Worm (Caenorhabditis elegans) whole organism, L1 larva: ENCODE results near the gene clec-88.

Experiments used
- C04F5.9 ChIP-seq: sonication (generic microtip); optimal IDR thresholded peaks from 2 replicates; lab custom pipeline; 2016; ENCODE audit warnings: missing genetic modification characterization, missing compliant biosample characterization
- C34B4.2 ChIP-seq: sonication (generic microtip); optimal IDR thresholded peaks from 2 replicates; lab custom pipeline; 2017; ENCODE audit warnings: mild to moderate bottlenecking, missing genetic modification characterization, missing compliant biosample characterization
- Y116A8C.19 ChIP-seq: sonication (generic microtip); optimal IDR thresholded peaks from 2 replicates; lab custom pipeline; 2016; ENCODE audit warnings: missing compliant biosample characterization, missing genetic modification characterization, borderline replicate concordance
- ceh-63 ChIP-seq: fragments of 200-800 bp; sonication (Bioruptor generic); optimal IDR thresholded peaks from 2 replicates; lab custom pipeline; 2018; ENCODE audit warnings: mild to moderate bottlenecking, missing genetic modification characterization, missing compliant biosample characterization
- ceh-82 ChIP-seq, 3 experiments: fragments of 150-350 bp in 1 of 3; sonication (generic microtip) in 2 of 3; optimal IDR thresholded peaks; 2 replicates each; lab custom pipeline; 2014 to 2017; ENCODE audit warnings: missing biosample characterization in 3 of 3, missing genetic modification characterization in 3 of 3
- ceh-90 ChIP-seq: sonication (generic microtip); optimal IDR thresholded peaks from 2 replicates; lab custom pipeline; 2016; ENCODE audit warnings: missing genetic modification characterization, missing compliant biosample characterization
- ces-1 ChIP-seq: fragments of 150-350 bp; optimal IDR thresholded peaks from 2 replicates; lab custom pipeline; 2014; ENCODE audit warnings: missing biosample characterization, missing genetic modification reagents, missing genetic modification characterization
- efl-1 ChIP-seq, 4 experiments: fragments of 150-350 bp; optimal IDR thresholded peaks in 3 of 4; peaks in 1 of 4; 1 replicate in 1 of 4; 2 replicates in 3 of 4; lab custom pipeline; 2014; ENCODE audit warnings: missing biosample characterization in 2 of 4, missing genetic modification characterization in 2 of 4, missing genetic modification reagents in 2 of 4
- efl-3 ChIP-seq: fragments of 200-800 bp; sonication (Bioruptor generic); optimal IDR thresholded peaks from 2 replicates; lab custom pipeline; 2018; ENCODE audit warnings: mild to moderate bottlenecking, missing genetic modification characterization, missing compliant biosample characterization
- egl-13 ChIP-seq: sonication (generic microtip); optimal IDR thresholded peaks from 2 replicates; lab custom pipeline; 2016; ENCODE audit warnings: missing genotype, missing genetic modification reagents, missing genetic modification characterization, missing compliant biosample characterization
- egl-27 ChIP-seq, 2 experiments: fragments of 150-350 bp in 1 of 2; sonication (generic microtip); optimal IDR thresholded peaks; 3 replicates each; lab custom pipeline; 2017 to 2018; ENCODE audit warnings: missing biosample characterization in 2 of 2, missing genetic modification characterization in 2 of 2, missing genetic modification reagents in 2 of 2
- elt-2 ChIP-seq: sonication (generic microtip); optimal IDR thresholded peaks from 2 replicates; lab custom pipeline; 2016; ENCODE audit warnings: missing genetic modification characterization, mild to moderate bottlenecking, inconsistent platforms, missing compliant biosample characterization, missing genetic modification reagents
- ets-5 ChIP-seq: fragments of 200-800 bp; sonication (Bioruptor generic); IDR thresholded peaks from 2 replicates; pipeline ENCODE4 v1.3.6; 2022; ENCODE audit warnings: missing genetic modification characterization, missing compliant biosample characterization
- fkh-8 ChIP-seq: sonication (generic microtip); optimal IDR thresholded peaks from 2 replicates; lab custom pipeline; 2016; ENCODE audit warnings: mild to moderate bottlenecking, missing genetic modification characterization, missing compliant biosample characterization
- fos-1 ChIP-seq: fragments of 150-350 bp; optimal IDR thresholded peaks from 2 replicates; lab custom pipeline; 2014; ENCODE audit warnings: missing biosample characterization, missing genetic modification characterization
- hlh-4 ChIP-seq: sonication (generic microtip); optimal IDR thresholded peaks from 2 replicates; lab custom pipeline; 2016; ENCODE audit warnings: mild to moderate bottlenecking, missing genetic modification characterization, missing compliant biosample characterization
- hpl-2 ChIP-seq: fragments of 150-350 bp; optimal IDR thresholded peaks from 2 replicates; lab custom pipeline; 2014; ENCODE audit warnings: missing biosample characterization, missing genetic modification reagents, missing genetic modification characterization
- irx-1 ChIP-seq: sonication (generic microtip); optimal IDR thresholded peaks from 2 replicates; lab custom pipeline; 2016; ENCODE audit warnings: missing genetic modification characterization, missing compliant biosample characterization
- jun-1 ChIP-seq: fragments of 150-350 bp; optimal IDR thresholded peaks from 2 replicates; lab custom pipeline; 2014; ENCODE audit warnings: missing biosample characterization, missing genetic modification reagents, missing genetic modification characterization
- lin-14 ChIP-seq: fragments of 200-800 bp; sonication (Bioruptor generic); optimal IDR thresholded peaks from 2 replicates; lab custom pipeline; 2018; ENCODE audit warnings: mild to moderate bottlenecking, missing genetic modification characterization, moderate library complexity, missing compliant biosample characterization
- lin-15B ChIP-seq: fragments of 150-350 bp; sonication (generic microtip); optimal IDR thresholded peaks from 3 replicates; lab custom pipeline; 2014; ENCODE audit warnings: missing biosample characterization, missing genetic modification characterization
- lin-35 ChIP-seq, 2 experiments: fragments of 150-350 bp; optimal IDR thresholded peaks; 2 replicates each; lab custom pipeline; 2014; ENCODE audit warnings: missing biosample characterization in 2 of 2, missing genetic modification characterization in 2 of 2, missing genetic modification reagents in 2 of 2
- lin-39 ChIP-seq: fragments of 150-350 bp; optimal IDR thresholded peaks from 2 replicates; lab custom pipeline; 2014; ENCODE audit warnings: missing biosample characterization, missing genetic modification reagents, missing genetic modification characterization
- mdl-1 ChIP-seq, 2 experiments: fragments of 150-350 bp; optimal IDR thresholded peaks; 2 replicates each; lab custom pipeline; 2014 to 2017; ENCODE audit warnings: missing biosample characterization in 2 of 2, missing genetic modification characterization in 2 of 2, inconsistent platforms in 1 of 2
- mef-2 ChIP-seq: fragments of 150-350 bp; optimal IDR thresholded peaks from 2 replicates; lab custom pipeline; 2014; ENCODE audit warnings: missing biosample characterization, missing genetic modification characterization
- nhr-12 ChIP-seq: sonication (generic microtip); optimal IDR thresholded peaks from 2 replicates; lab custom pipeline; 2017; ENCODE audit warnings: missing biosample characterization, missing genetic modification characterization
- nhr-47 ChIP-seq: sonication (generic microtip); optimal IDR thresholded peaks from 2 replicates; lab custom pipeline; 2016; ENCODE audit warnings: mild to moderate bottlenecking, missing genetic modification characterization, moderate library complexity, missing compliant biosample characterization
- nhr-77 ChIP-seq: fragments of 150-350 bp; optimal IDR thresholded peaks from 2 replicates; lab custom pipeline; 2014; ENCODE audit warnings: missing biosample characterization, missing genetic modification characterization
- nhr-84 ChIP-seq: sonication (generic microtip); optimal IDR thresholded peaks from 2 replicates; lab custom pipeline; 2017; ENCODE audit warnings: missing biosample characterization, missing genetic modification characterization
- nhr-85 ChIP-seq: sonication (generic microtip); peaks from one replicate; lab custom pipeline; 2016; ENCODE audit warnings: missing genetic modification characterization, inconsistent platforms, missing compliant biosample characterization
- nhr-90 ChIP-seq: sonication (generic microtip); optimal IDR thresholded peaks from 2 replicates; lab custom pipeline; 2016; ENCODE audit warnings: mild to moderate bottlenecking, missing genetic modification characterization, missing compliant biosample characterization; ENCODE audit not compliant: poor library complexity
- skn-1 ChIP-seq: fragments of 150-350 bp; optimal IDR thresholded peaks from 2 replicates; lab custom pipeline; 2014; ENCODE audit warnings: missing biosample characterization, missing genetic modification characterization
- snpc-4 ChIP-seq: fragments of 150-350 bp; optimal IDR thresholded peaks from 2 replicates; lab custom pipeline; 2014; ENCODE audit warnings: missing biosample characterization, missing genetic modification characterization
- snu-23 ChIP-seq: sonication (generic microtip); optimal IDR thresholded peaks from 2 replicates; lab custom pipeline; 2016; ENCODE audit warnings: missing genetic modification characterization, missing compliant biosample characterization
- sptf-1 ChIP-seq: fragments of 150-350 bp; optimal IDR thresholded peaks from 2 replicates; lab custom pipeline; 2014; ENCODE audit warnings: missing biosample characterization, missing genetic modification characterization
- sup-37 ChIP-seq: fragments of 200-800 bp; sonication (Bioruptor generic); optimal IDR thresholded peaks from 2 replicates; lab custom pipeline; 2018; ENCODE audit warnings: mild to moderate bottlenecking, missing genetic modification characterization, missing compliant biosample characterization
- unc-30 ChIP-seq: sonication (generic microtip); optimal IDR thresholded peaks from 2 replicates; lab custom pipeline; 2017; ENCODE audit warnings: missing biosample characterization, missing genetic modification characterization
- unc-62 ChIP-seq: fragments of 150-350 bp; optimal IDR thresholded peaks from 2 replicates; lab custom pipeline; 2014; ENCODE audit warnings: missing biosample characterization, missing genetic modification reagents, missing genetic modification characterization
- zag-1 ChIP-seq: fragments of 150-350 bp; optimal IDR thresholded peaks from 2 replicates; lab custom pipeline; 2014; ENCODE audit warnings: missing biosample characterization, missing genetic modification characterization
- zip-4 ChIP-seq: fragments of 200-800 bp; sonication (Bioruptor generic); optimal IDR thresholded peaks from 2 replicates; lab custom pipeline; 2018; ENCODE audit warnings: mild to moderate bottlenecking, missing genetic modification characterization, moderate library complexity, missing compliant biosample characterization
- ztf-11 ChIP-seq, 2 experiments: sonication (generic microtip); optimal IDR thresholded peaks; 2 replicates each; lab custom pipeline; 2016 to 2017; ENCODE audit warnings: missing genetic modification characterization in 2 of 2, missing biosample characterization in 1 of 2, missing compliant biosample characterization in 1 of 2

clec-88 gene

DNA sequence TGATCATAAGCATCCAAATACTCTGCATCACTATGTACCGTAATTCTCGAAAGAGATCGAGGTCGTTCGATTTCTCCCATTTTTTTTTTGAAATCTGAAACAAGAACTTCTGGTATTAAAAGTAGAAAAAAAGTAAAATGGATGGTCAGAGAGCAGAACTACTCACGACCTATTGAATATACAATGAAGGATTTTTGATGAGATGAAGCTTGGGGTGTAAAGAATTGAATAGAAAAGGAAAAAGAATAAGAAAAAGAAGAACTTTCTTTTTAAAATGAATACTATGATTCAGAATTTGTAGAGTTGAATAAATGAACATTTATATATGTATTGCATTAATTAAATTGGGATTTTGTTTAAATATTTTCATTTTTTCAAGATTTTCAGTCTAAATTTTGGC is 31.6 kb upstream of the clec-88 start, which contains the start of gene ttc-39B:
Gene ttc-39B (minus strand): TSS at position 101 of the 400 bp plus-strand sequence.
- no peak for TF ChIP-seq sup-37 (GFP tag; lab: Kevin White, UChicago)
- no peak for TF ChIP-seq hpl-2
- no peak for TF ChIP-seq lin-35 (GFP tag; optimal IDR thresholded peaks at IDR 0.05; lab: Kevin White, UChicago)
- TF ChIP-seq ceh-63 (GFP tag; lab: Kevin White, UChicago) = no peak
- TF ChIP-seq nhr-85 = no peak
- TF ChIP-seq nhr-84 (tag; lab: Kevin White, UChicago) = no peak
- TF ChIP-seq zag-1 (tag; lab: Kevin White, UChicago) = no peak
- TF ChIP-seq lin-15B (tag; lab: Kevin White, UChicago) = no peak
- no peak for TF ChIP-seq nhr-90 (tag; lab: Kevin White, UChicago)
- TF ChIP-seq lin-14 (GFP tag; lab: Kevin White, UChicago) = no peak
- no peak for TF ChIP-seq C04F5.9 (tag; lab: Kevin White, UChicago)
- TF ChIP-seq fos-1 (tag; lab: Kevin White, UChicago) = no peak
- TF ChIP-seq unc-30 (tag; lab: Kevin White, UChicago) = no peak
- no peak for TF ChIP-seq ceh-82 (tag; optimal IDR thresholded peaks at IDR 0.05; lab: Kevin White, UChicago)
- no peak for TF ChIP-seq zip-4 (GFP tag; lab: Kevin White, UChicago)
- no peak for TF ChIP-seq elt-2 (tag; lab: Kevin White, UChicago)
- TF ChIP-seq efl-3 (GFP tag; lab: Kevin White, UChicago) = no peak

ce11 chrII:6334745-6335260 is 30.7 kb upstream of the clec-88 start:
- TF ChIP-seq fkh-8 (tag; lab: Kevin White, UChicago) = no peak
- TF ChIP-seq jun-1 (tag; lab: Kevin White, UChicago) = no peak
- TF ChIP-seq mef-2 (tag; lab: Kevin White, UChicago) = no peak
- no peak for TF ChIP-seq irx-1
- no peak for TF ChIP-seq skn-1 (tag; lab: Kevin White, UChicago)
- TF ChIP-seq hpl-2 = no peak
- peak; percentile 46 for TF ChIP-seq elt-2 (tag; lab: Kevin White, UChicago)
- no peak for TF ChIP-seq efl-1 (optimal IDR thresholded peaks at IDR 0.05; lab: Kevin White, UChicago)
- TF ChIP-seq efl-1 (GFP tag; optimal IDR thresholded peaks at IDR 0.05 in 1 of 2; lab: Kevin White, UChicago) = peak in 1 of 2 experiments; percentile 90
- TF ChIP-seq ceh-82 (tag; optimal IDR thresholded peaks at IDR 0.05; lab: Kevin White, UChicago) = no peak
- TF ChIP-seq nhr-12 (tag; lab: Kevin White, UChicago) = no peak
- no peak for TF ChIP-seq hlh-4 (tag; lab: Kevin White, UChicago)
- TF ChIP-seq ceh-90 (tag; lab: Kevin White, UChicago) = no peak
- no peak for TF ChIP-seq lin-39 (tag; lab: Kevin White, UChicago)
- TF ChIP-seq ets-5 (GFP tag; lab: Robert Waterston, UW) = no peak
- no peak for TF ChIP-seq egl-13 (tag; lab: Kevin White, UChicago)
- TF ChIP-seq ces-1 (GFP tag; lab: Kevin White, UChicago) = no peak
- no peak for TF ChIP-seq unc-62 (GFP tag; lab: Kevin White, UChicago)
- TF ChIP-seq lin-14 (GFP tag; lab: Kevin White, UChicago) = peak; percentile 0
- TF ChIP-seq Y116A8C.19 (tag; lab: Kevin White, UChicago) = no peak
- no peak for TF ChIP-seq C34B4.2 (tag; lab: Kevin White, UChicago)
- TF ChIP-seq nhr-77 (tag; lab: Kevin White, UChicago) = no peak
- TF ChIP-seq snu-23 (GFP tag; lab: Kevin White, UChicago) = no peak
- TF ChIP-seq fos-1 (tag; lab: Kevin White, UChicago) = no peak
- no peak for TF ChIP-seq nhr-84 (tag; lab: Kevin White, UChicago)
- no peak for TF ChIP-seq lin-15B (tag; lab: Kevin White, UChicago)
- TF ChIP-seq unc-30 (tag; lab: Kevin White, UChicago) = no peak
- TF ChIP-seq ztf-11 (tag; optimal IDR thresholded peaks at IDR 0.05; lab: Kevin White, UChicago) = no peak
- TF ChIP-seq mdl-1 (tag; optimal IDR thresholded peaks at IDR 0.05; lab: Kevin White, UChicago) = no peak
- TF ChIP-seq sptf-1 (tag; lab: Kevin White, UChicago) = no peak
- no peak for TF ChIP-seq snpc-4
- TF ChIP-seq sup-37 (GFP tag; lab: Kevin White, UChicago) = no peak
- TF ChIP-seq nhr-47 = no peak
- TF ChIP-seq egl-27 (tag; optimal IDR thresholded peaks at IDR 0.05; lab: Kevin White, UChicago) = no peak
- peak in 1 of 2 experiments; percentile 7 for TF ChIP-seq lin-35 (GFP tag; optimal IDR thresholded peaks at IDR 0.05; lab: Kevin White, UChicago)
- TF ChIP-seq, all 84 proteins: peak for 4
